Fruit fly (Drosophila melanogaster): ENCODE data around the gene CG9902.

CG9902 gene

DNA sequence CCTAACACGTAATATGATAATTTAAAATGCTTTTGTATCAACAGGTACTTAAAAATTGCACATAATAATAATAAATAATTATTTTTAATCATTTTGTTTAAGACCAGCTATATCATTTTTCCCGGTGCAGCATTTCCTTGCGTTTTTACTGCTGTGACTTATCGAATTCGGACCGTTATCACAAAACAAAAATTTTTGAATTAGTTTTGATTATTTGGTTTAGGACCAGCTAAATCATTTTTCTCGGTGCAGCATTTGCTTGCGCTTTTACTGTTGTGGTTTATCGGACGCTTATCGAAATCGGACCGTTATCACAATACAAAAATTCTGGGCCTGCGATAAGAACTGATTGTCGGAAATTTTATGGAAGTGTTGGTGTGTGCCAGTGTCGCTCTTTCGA, 5.2 kb upstream of the CG9902 start (continued):
- no peak for TF ChIP-seq CG3995 (GFP tag; optimal IDR thresholded peaks at IDR 0.05)
- no peak for TF ChIP-seq CG3726 (GFP tag; IDR thresholded peaks at IDR 0.05)
- peak; percentile 78 for TF ChIP-seq ara (GFP tag; IDR thresholded peaks at IDR 0.05)
- no peak for TF ChIP-seq cad (GFP tag; optimal IDR thresholded peaks at IDR 0.05)
- TF ChIP-seq chm (GFP tag; IDR thresholded peaks at IDR 0.05): peak; percentile 86; the same call in 1 of the 2 replicates
- no peak; the same call in 1 of the 3 replicates for TF ChIP-seq CG11456 (GFP tag; IDR thresholded peaks at IDR 0.05)
- no peak for TF ChIP-seq Ets97D (GFP tag; optimal IDR thresholded peaks at IDR 0.05)
- TF ChIP-seq ftz-f1 (GFP tag; optimal IDR thresholded peaks at IDR 0.05): no peak
- no peak for TF ChIP-seq CG9797 (GFP tag; optimal IDR thresholded peaks at IDR 0.05)
- no peak for TF ChIP-seq BEAF-32 (GFP tag; optimal IDR thresholded peaks at IDR 0.05)
- TF ChIP-seq zfh2 (GFP tag; optimal IDR thresholded peaks at IDR 0.05): peak; percentile 54
- TF ChIP-seq az2 (GFP tag; optimal IDR thresholded peaks at IDR 0.05): peak; percentile 83
- peak; percentile 55; the same call in 1 of the 2 replicates for TF ChIP-seq wdn (GFP tag; IDR thresholded peaks at IDR 0.05)
- TF ChIP-seq Awh (GFP tag; IDR thresholded peaks at IDR 0.05): 0 out of 2 replicates have a peak, but pooled peaks have one; percentile 40
- no peak for TF ChIP-seq stwl (tag; optimal IDR thresholded peaks at IDR 0.05)
- TF ChIP-seq CG30431 (GFP tag; optimal IDR thresholded peaks at IDR 0.05): peak; percentile 75
- TF ChIP-seq CG11695 (GFP tag; IDR thresholded peaks at IDR 0.05): peak; percentile 90
- peak; percentile 26 for TF ChIP-seq Bteb2 (GFP tag; optimal IDR thresholded peaks at IDR 0.05)
- TF ChIP-seq hbn (GFP tag; IDR thresholded peaks at IDR 0.05; ENCODE audit: partially characterized antibody): no peak
- TF ChIP-seq Lhr (GFP tag; optimal IDR thresholded peaks at IDR 0.05): peak; percentile 42
- no peak; the same call in 1 of the 2 replicates for TF ChIP-seq Oaz (GFP tag; IDR thresholded peaks at IDR 0.05)
- peak; percentile 59; the same call in 3 of the 4 replicates for TF ChIP-seq Gug (GFP tag; IDR thresholded peaks at IDR 0.05)
- peak; percentile 45 for TF ChIP-seq chn (GFP tag; optimal IDR thresholded peaks at IDR 0.05)
- TF ChIP-seq luna (GFP tag; optimal IDR thresholded peaks at IDR 0.05): peak; percentile 14
- peak; percentile 65 for TF ChIP-seq onecut (GFP tag; IDR thresholded peaks at IDR 0.05)
- TF ChIP-seq sc (optimal IDR thresholded peaks at IDR 0.05): no peak
- TF ChIP-seq sc (GFP tag; optimal IDR thresholded peaks at IDR 0.05): peak; percentile 74
- TF ChIP-seq CG3838 (GFP tag; optimal IDR thresholded peaks at IDR 0.05): peak; percentile 42
- peak; percentile 47 for TF ChIP-seq CG12744 (GFP tag; optimal IDR thresholded peaks at IDR 0.05)
- no peak for TF ChIP-seq Hr39 (optimal IDR thresholded peaks at IDR 0.05)
- TF ChIP-seq CG7928 (GFP tag; optimal IDR thresholded peaks at IDR 0.05): peak; percentile 24
- TF ChIP-seq CG17912 (GFP tag; optimal IDR thresholded peaks at IDR 0.05): no peak
- no peak for TF ChIP-seq CG42726 (GFP tag; IDR thresholded peaks at IDR 0.05; ENCODE audit: partially characterized antibody)
- TF ChIP-seq Asciz (GFP tag; optimal IDR thresholded peaks at IDR 0.05): peak; percentile 81
- no peak for TF ChIP-seq CG2129 (GFP tag; IDR thresholded peaks at IDR 0.05; ENCODE audit: partially characterized antibody)
- peak; percentile 84 for TF ChIP-seq ATbp (GFP tag; optimal IDR thresholded peaks at IDR 0.05)
- TF ChIP-seq CG16815 (GFP tag; optimal IDR thresholded peaks at IDR 0.05): peak; percentile 53
- peak; percentile 57 for TF ChIP-seq eyg (GFP tag; optimal IDR thresholded peaks at IDR 0.05)
- no peak for TF ChIP-seq Tbp (GFP tag; optimal IDR thresholded peaks at IDR 0.05)
- peak; percentile 89 for TF ChIP-seq lab (GFP tag; optimal IDR thresholded peaks at IDR 0.05)
- peak; percentile 79 for TF ChIP-seq Chrac-16 (GFP tag; optimal IDR thresholded peaks at IDR 0.05)
- peak; percentile 78 to 79 for TF ChIP-seq dpn (GFP tag; optimal IDR thresholded peaks at IDR 0.05)
- TF ChIP-seq kni (GFP tag; optimal IDR thresholded peaks at IDR 0.05): no peak
- peak; percentile 71; the same call in 1 of the 2 replicates for TF ChIP-seq ttk (GFP tag; IDR thresholded peaks at IDR 0.05)
- peak; percentile 73 for TF ChIP-seq CG6254 (GFP tag; optimal IDR thresholded peaks at IDR 0.05)
- peak; percentile 58 for TF ChIP-seq CG2202 (tag; optimal IDR thresholded peaks at IDR 0.05)
- peak; percentile 72 for TF ChIP-seq run (tag; optimal IDR thresholded peaks at IDR 0.05)
- TF ChIP-seq Ssrp (tag; optimal IDR thresholded peaks at IDR 0.05): peak; percentile 78
- peak; percentile 63; the same call in 1 of the 3 replicates for TF ChIP-seq otp (GFP tag; IDR thresholded peaks at IDR 0.05)
- peak; percentile 77 for TF ChIP-seq cwo (GFP tag; optimal IDR thresholded peaks at IDR 0.05)
- TF ChIP-seq jing (GFP tag; optimal IDR thresholded peaks at IDR 0.05): peak; percentile 60
- peak; percentile 89 for TF ChIP-seq vvl (GFP tag; IDR thresholded peaks at IDR 0.05)
